Fruit fly (Drosophila melanogaster): ENCODE results near the gene CG11504.
A peak's percentile ranks its signal among the peaks of the same experiment; 100 is the strongest.

CG11504 gene

dm6 chr3R:29983073-29983544 is 14.6 kb upstream of the CG11504 start, which contains the start of gene CG7896 (continued):
- peak; percentile 76 for TF ChIP-seq sisA (GFP tag; IDR thresholded peaks at IDR 0.05)
- peak; percentile 56 for TF ChIP-seq ems (GFP tag; optimal IDR thresholded peaks at IDR 0.05)
- TF ChIP-seq CG30020 (tag; optimal IDR thresholded peaks at IDR 0.05): no peak
- no peak for TF ChIP-seq CG1792 (GFP tag; optimal IDR thresholded peaks at IDR 0.05)
- peak; percentile 53 for TF ChIP-seq sug (tag; optimal IDR thresholded peaks at IDR 0.05)
- TF ChIP-seq jumu (GFP tag; optimal IDR thresholded peaks at IDR 0.05): no peak
- TF ChIP-seq CG4282 (GFP tag; optimal IDR thresholded peaks at IDR 0.05): no peak
- TF ChIP-seq row (GFP tag; IDR thresholded peaks at IDR 0.05): peak; percentile 94
- TF ChIP-seq aop (GFP tag; IDR thresholded peaks at IDR 0.05): no peak
- TF ChIP-seq HLH3B (GFP tag; IDR thresholded peaks at IDR 0.05): peak; percentile 76
- peak; percentile 38; the same call in 1 of the 2 replicates for TF ChIP-seq CG32767 (GFP tag; IDR thresholded peaks at IDR 0.05)
- TF ChIP-seq CG18619 (GFP tag; optimal IDR thresholded peaks at IDR 0.05): peak; percentile 59
- no peak for TF ChIP-seq CG16863 (GFP tag; optimal IDR thresholded peaks at IDR 0.05)
- peak; percentile 49 for TF ChIP-seq CG17328 (GFP tag; IDR thresholded peaks at IDR 0.05)
- TF ChIP-seq bigmax (GFP tag; optimal IDR thresholded peaks at IDR 0.05): no peak
- TF ChIP-seq Atf3 (GFP tag; optimal IDR thresholded peaks at IDR 0.05): no peak
- peak; percentile 71; the same call in 1 of the 2 replicates for TF ChIP-seq gsb (GFP tag; IDR thresholded peaks at IDR 0.05)
- TF ChIP-seq CG31365 (tag; optimal IDR thresholded peaks at IDR 0.05): no peak
- TF ChIP-seq onecut (GFP tag; IDR thresholded peaks at IDR 0.05): peak; percentile 59
- no peak for TF ChIP-seq cg (GFP tag; optimal IDR thresholded peaks at IDR 0.05)
- TF ChIP-seq Oaz (GFP tag; IDR thresholded peaks at IDR 0.05): peak; percentile 82
- TF ChIP-seq stwl (tag; optimal IDR thresholded peaks at IDR 0.05): no peak
- TF ChIP-seq CG11560 (tag; IDR thresholded peaks at IDR 0.05): no peak
- no peak for TF ChIP-seq CG1647 (GFP tag; optimal IDR thresholded peaks at IDR 0.05)
- peak; percentile 57 for TF ChIP-seq tio (GFP tag; optimal IDR thresholded peaks at IDR 0.05)
- TF ChIP-seq schlank (tag; optimal IDR thresholded peaks at IDR 0.05): no peak
- no peak for TF ChIP-seq fu2 (GFP tag; optimal IDR thresholded peaks at IDR 0.05)
- TF ChIP-seq rib (GFP tag; IDR thresholded peaks at IDR 0.05): 0 out of 2 replicates have a peak, but pooled peaks have one; percentile 22
- TF ChIP-seq hb (GFP tag; IDR thresholded peaks at IDR 0.05; ENCODE audit: partially characterized antibody): no peak
- TF ChIP-seq gce (GFP tag; IDR thresholded peaks at IDR 0.05): peak; percentile 69; the same call in 1 of the 3 replicates
- TF ChIP-seq Abd-B (GFP tag; optimal IDR thresholded peaks at IDR 0.05): peak; percentile 54
- no peak for TF ChIP-seq maf-S (GFP tag; optimal IDR thresholded peaks at IDR 0.05)
- TF ChIP-seq az2 (GFP tag; optimal IDR thresholded peaks at IDR 0.05): peak; percentile 69
- no peak for TF ChIP-seq pan (optimal IDR thresholded peaks at IDR 0.05)
- peak in 1 of 2 experiments; percentile 80 for TF ChIP-seq pan (GFP tag; optimal IDR thresholded peaks at IDR 0.05 in 1 of 2, IDR thresholded peaks at IDR 0.05 in 1 of 2)
- TF ChIP-seq CG32532 (GFP tag; IDR thresholded peaks at IDR 0.05): peak; percentile 84
- TF ChIP-seq Ets97D (GFP tag; optimal IDR thresholded peaks at IDR 0.05): no peak
- TF ChIP-seq tll (GFP tag; optimal IDR thresholded peaks at IDR 0.05): no peak
- TF ChIP-seq CG1233 (GFP tag; optimal IDR thresholded peaks at IDR 0.05): peak; percentile 13
- TF ChIP-seq CG16813 (GFP tag; IDR thresholded peaks at IDR 0.05; ENCODE audit: partially characterized antibody): no peak
- TF ChIP-seq CG7786 (GFP tag; optimal IDR thresholded peaks at IDR 0.05): no peak
- TF ChIP-seq chm (GFP tag; IDR thresholded peaks at IDR 0.05): no peak
- TF ChIP-seq CG14860 (GFP tag; IDR thresholded peaks at IDR 0.05; ENCODE audit: partially characterized antibody): no peak
- TF ChIP-seq Dfd (GFP tag; optimal IDR thresholded peaks at IDR 0.05): no peak
- peak; percentile 64 for TF ChIP-seq CG10209 (GFP tag; optimal IDR thresholded peaks at IDR 0.05)
- peak; percentile 61 for TF ChIP-seq scrt (GFP tag; optimal IDR thresholded peaks at IDR 0.05)
- TF ChIP-seq unpg (GFP tag; optimal IDR thresholded peaks at IDR 0.05): peak; percentile 58
- peak; percentile 80; the same call in 1 of the 2 replicates for TF ChIP-seq peb (GFP tag; IDR thresholded peaks at IDR 0.05)
- no peak for TF ChIP-seq CG6683 (GFP tag; optimal IDR thresholded peaks at IDR 0.05)
- peak; percentile 11 for TF ChIP-seq CG18476 (GFP tag; optimal IDR thresholded peaks at IDR 0.05)
- TF ChIP-seq salm (tag; optimal IDR thresholded peaks at IDR 0.05): no peak
